Fruit fly (Drosophila melanogaster) whole organism, embryonic: ENCODE results near the gene CBP.

Experiments used
- B-H1 ChIP-seq: fragments of 200-800 bp; sonication (Bioruptor generic); IDR thresholded peaks from 3 replicates; pipeline ENCODE4 v1.3.6; 2022; ENCODE audit warnings: missing biosample characterization, missing genetic modification characterization
- B-H2 ChIP-seq: fragments of 200-800 bp; sonication (Bioruptor generic); optimal IDR thresholded peaks from 2 replicates; lab custom pipeline; 2018; ENCODE audit warnings: missing biosample characterization, mild to moderate bottlenecking, missing genetic modification characterization
- CG12942 ChIP-seq: fragments of 200-800 bp; sonication (Bioruptor generic); optimal IDR thresholded peaks from 3 replicates; lab custom pipeline; 2016; ENCODE audit warnings: missing biosample characterization, missing genetic modification characterization
- CG15601 ChIP-seq: fragments of 200-800 bp; sonication (Bioruptor generic); optimal IDR thresholded peaks from 3 replicates; lab custom pipeline; 2019; ENCODE audit warnings: missing biosample characterization, mild to moderate bottlenecking, missing genetic modification characterization, moderate library complexity
- CG1603 ChIP-seq: fragments of 200-800 bp; sonication (Bioruptor generic); optimal IDR thresholded peaks from 2 replicates; lab custom pipeline; 2019; ENCODE audit warnings: missing biosample characterization, mild to moderate bottlenecking, missing genetic modification characterization, moderate library complexity
- CG1647 ChIP-seq: fragments of 200-800 bp; sonication (Bioruptor generic); optimal IDR thresholded peaks from 3 replicates; lab custom pipeline; 2016; ENCODE audit warnings: missing biosample characterization, missing genetic modification characterization
- CG2199 ChIP-seq: fragments of 200-800 bp; sonication (Bioruptor generic); IDR thresholded peaks from 3 replicates; pipeline ENCODE4 v1.3.6; 2022; ENCODE audit warnings: missing biosample characterization, missing genetic modification characterization
- CG2202 ChIP-seq: fragments of 200-800 bp; sonication (Bioruptor generic); optimal IDR thresholded peaks from 2 replicates; lab custom pipeline; 2018; ENCODE audit warnings: missing biosample characterization, mild to moderate bottlenecking, missing genetic modification characterization
- CG33557 ChIP-seq: fragments of 200-800 bp; sonication (Bioruptor generic); optimal IDR thresholded peaks from 2 replicates; lab custom pipeline; 2019; ENCODE audit warnings: missing biosample characterization, mild to moderate bottlenecking, missing genetic modification characterization, moderate library complexity
- CG42726 ChIP-seq: fragments of 200-800 bp; sonication (Bioruptor generic); IDR thresholded peaks from 2 replicates; pipeline ENCODE4 v1.3.6; 2022; ENCODE audit warnings: missing biosample characterization, missing genetic modification characterization; ENCODE audit not compliant: partially characterized antibody
- CG4707 ChIP-seq: fragments of 200-800 bp; sonication (Bioruptor generic); optimal IDR thresholded peaks from 2 replicates; lab custom pipeline; 2018; ENCODE audit warnings: missing biosample characterization, mild to moderate bottlenecking, missing genetic modification characterization, moderate library complexity
- CG7271 ChIP-seq: fragments of 200-800 bp; sonication (Bioruptor generic); optimal IDR thresholded peaks from 2 replicates; lab custom pipeline; 2018; ENCODE audit warnings: missing biosample characterization, mild to moderate bottlenecking, missing genetic modification characterization, moderate library complexity
- CG7556 ChIP-seq: fragments of 200-800 bp; sonication (Bioruptor generic); optimal IDR thresholded peaks from 2 replicates; lab custom pipeline; 2017; ENCODE audit warnings: missing biosample characterization, mild to moderate bottlenecking, missing genetic modification characterization
- CG8388 ChIP-seq: fragments of 200-800 bp; sonication (Bioruptor generic); optimal IDR thresholded peaks from 2 replicates; lab custom pipeline; 2019; ENCODE audit warnings: missing biosample characterization, mild to moderate bottlenecking, missing genetic modification characterization, moderate library complexity
- Deaf1 ChIP-seq: fragments of 200-800 bp; optimal IDR thresholded peaks from 3 replicates; lab custom pipeline; 2019; ENCODE audit warnings: missing biosample characterization, mild to moderate bottlenecking, missing genetic modification characterization, moderate library complexity
- Ets65A ChIP-seq: fragments of 200-800 bp; sonication (Bioruptor generic); peaks from one replicate; lab custom pipeline; 2016; ENCODE audit warnings: missing biosample characterization, missing genetic modification characterization
- H15 ChIP-seq: fragments of 200-800 bp; sonication (Bioruptor generic); IDR thresholded peaks from 3 replicates; pipeline ENCODE4 v1.3.6; 2022; ENCODE audit warnings: missing biosample characterization, missing genetic modification characterization
- Mes4 ChIP-seq: fragments of 200-800 bp; sonication (Bioruptor generic); optimal IDR thresholded peaks from 2 replicates; lab custom pipeline; 2016; ENCODE audit warnings: missing biosample characterization, missing genetic modification characterization
- NFAT ChIP-seq: fragments of 200-800 bp; sonication (Bioruptor generic); IDR thresholded peaks from 2 replicates; pipeline ENCODE4 v1.3.6; 2022; ENCODE audit warnings: missing biosample characterization, missing genetic modification characterization
- Sox100B ChIP-seq: fragments of 200-800 bp; sonication (Bioruptor generic); optimal IDR thresholded peaks from 3 replicates; lab custom pipeline; 2018; ENCODE audit warnings: missing biosample characterization, mild to moderate bottlenecking, missing genetic modification characterization
- Vsx1 ChIP-seq: fragments of 200-800 bp; sonication (Bioruptor generic); optimal IDR thresholded peaks from 2 replicates; lab custom pipeline; 2017; ENCODE audit warnings: missing biosample characterization, mild to moderate bottlenecking, missing genetic modification characterization, missing genetic modification reagents
- Xrp1 ChIP-seq: fragments of 200-800 bp; sonication (Bioruptor generic); IDR thresholded peaks from 2 replicates; pipeline ENCODE4 v1.3.6; 2022; ENCODE audit warnings: missing biosample characterization, missing genetic modification characterization
- disco-r ChIP-seq: fragments of 200-800 bp; sonication (Bioruptor generic); optimal IDR thresholded peaks from 2 replicates; lab custom pipeline; 2016; ENCODE audit warnings: missing biosample characterization, missing genetic modification characterization
- dmrt11E ChIP-seq: fragments of 200-800 bp; sonication (Bioruptor generic); optimal IDR thresholded peaks from 3 replicates; lab custom pipeline; 2018; ENCODE audit warnings: missing biosample characterization, mild to moderate bottlenecking, missing genetic modification characterization, moderate library complexity
- eyg ChIP-seq: fragments of 200-800 bp; sonication (Bioruptor generic); optimal IDR thresholded peaks from 3 replicates; lab custom pipeline; 2016; ENCODE audit warnings: missing biosample characterization, missing genetic modification characterization
- hb ChIP-seq: fragments of 200-800 bp; sonication (Bioruptor generic); IDR thresholded peaks from 3 replicates; pipeline ENCODE4 v1.3.6; 2022; ENCODE audit warnings: missing biosample characterization, missing genetic modification characterization; ENCODE audit not compliant: partially characterized antibody
- her ChIP-seq: fragments of 200-800 bp; sonication (Bioruptor generic); optimal IDR thresholded peaks from 2 replicates; lab custom pipeline; 2016; ENCODE audit warnings: missing biosample characterization, missing genetic modification characterization
- jumu ChIP-seq: fragments of 200-800 bp; sonication (Bioruptor generic); optimal IDR thresholded peaks from 3 replicates; lab custom pipeline; 2016; ENCODE audit warnings: missing biosample characterization, missing genetic modification characterization
- prd ChIP-seq, 3 experiments: fragments of >200 bp in 2 of 3; fragments of 200-800 bp in 1 of 3; sonication (Bioruptor generic) in 1 of 3; optimal IDR thresholded peaks in 2 of 3; IDR thresholded peaks in 1 of 3; 2 replicates in 2 of 3; 3 replicates in 1 of 3; pipeline versions ENCODE4 v1.3.6 to Lab custom; 2017 to 2022; ENCODE audit warnings: missing biosample characterization in 1 of 3, missing genetic modification characterization in 1 of 3
- rib ChIP-seq: fragments of 200-800 bp; sonication (Bioruptor generic); IDR thresholded peaks from 2 replicates; pipeline ENCODE4 v1.3.6; 2022; ENCODE audit warnings: missing biosample characterization, missing genetic modification characterization
- sens ChIP-seq: fragments of 200-800 bp; sonication (Bioruptor generic); peaks from one replicate; lab custom pipeline; 2016; ENCODE audit warnings: missing biosample characterization, missing genetic modification characterization
- slou ChIP-seq: fragments of 200-800 bp; sonication (Bioruptor generic); optimal IDR thresholded peaks from 3 replicates; lab custom pipeline; 2016; ENCODE audit warnings: missing biosample characterization, missing genetic modification characterization
- zfh2 ChIP-seq: fragments of 200-800 bp; sonication (Bioruptor generic); optimal IDR thresholded peaks from 2 replicates; lab custom pipeline; 2016; ENCODE audit warnings: missing biosample characterization, missing genetic modification characterization

The CBP gene

DNA sequence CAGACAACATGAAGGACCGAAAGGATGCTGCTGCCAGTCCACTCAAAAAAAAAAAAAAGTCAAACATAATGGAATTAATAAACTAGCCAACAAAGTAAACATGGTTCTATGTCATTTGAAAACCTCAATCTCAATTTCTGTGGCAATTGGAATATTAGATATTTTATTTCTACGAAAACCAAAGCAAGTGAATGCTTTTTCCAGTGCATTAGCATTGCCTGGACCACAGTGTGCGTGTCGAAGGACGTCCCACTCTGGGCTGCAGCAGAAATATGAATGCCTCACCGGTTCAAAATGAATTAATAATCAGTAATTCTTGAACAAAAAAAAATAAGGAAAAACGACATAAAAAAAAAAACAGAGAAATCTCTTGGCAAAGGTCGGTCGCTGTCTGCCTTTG lies 35.3 kb downstream of the CBP start:
- TF ChIP-seq Ets65A (GFP tag; lab: Kevin White, UChicago) (peak; percentile 30), hb (GFP tag; lab: Robert Waterston, UW) (no peak), Vsx1 (GFP tag; lab: Kevin White, UChicago) (no peak), eyg (GFP tag; lab: Kevin White, UChicago) (no peak), sens (GFP tag; lab: Kevin White, UChicago) (peak; percentile 51), B-H2 (GFP tag; lab: Kevin White, UChicago) (no peak), Mes4 (no peak)

DNA sequence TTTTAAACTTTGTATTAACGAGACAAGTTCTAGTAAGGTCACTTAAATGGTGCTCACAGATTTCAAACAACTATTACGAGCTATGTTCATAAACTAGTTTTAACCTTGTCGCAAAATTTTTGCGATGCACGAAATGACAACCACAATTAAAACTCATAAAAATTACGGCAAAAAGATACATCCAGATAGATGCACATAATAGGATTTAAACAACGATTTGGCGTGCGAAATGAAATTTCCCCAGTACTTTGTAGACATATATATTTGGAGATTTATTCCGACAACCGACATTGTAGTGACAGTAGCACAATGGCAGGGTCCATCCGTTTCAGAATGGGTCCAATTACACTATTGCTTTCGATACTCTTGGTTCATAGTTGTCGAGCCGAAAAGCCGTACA lies 40.7 kb downstream of the CBP start, which contains the start of gene CheA7a:
Gene CheA7a (plus strand): TSS at position 301 of the 400 bp plus-strand sequence.
- TF ChIP-seq disco-r (GFP tag; lab: Kevin White, UChicago) (no peak), Ets65A (GFP tag; lab: Kevin White, UChicago) (peak; percentile 77), CG2202 (tag; lab: Kevin White, UChicago) (no peak)

DNA sequence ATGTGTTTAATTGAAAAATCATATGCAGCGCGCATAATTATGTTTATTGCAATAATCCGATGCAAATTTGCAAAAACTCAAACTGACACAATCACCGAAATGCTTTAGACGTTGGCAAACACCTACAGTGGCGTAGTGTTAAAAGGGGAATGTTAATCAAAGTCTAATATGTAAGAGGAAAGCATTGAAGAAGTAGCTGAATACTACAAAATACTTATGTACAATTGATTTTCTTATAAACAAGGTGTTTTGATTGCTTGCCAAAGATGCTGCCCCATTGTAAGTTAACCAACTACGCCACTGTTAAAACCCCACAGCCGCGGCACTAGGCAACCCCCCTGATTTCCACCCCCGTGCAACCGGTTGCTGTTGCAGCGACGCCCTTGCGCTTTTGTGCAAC lies 42.4 kb downstream of the CBP start:
- no peak for TF ChIP-seq CG4707 (GFP tag; lab: Kevin White, UChicago)
- peak; percentile 14 for TF ChIP-seq dmrt11E (tag; lab: Kevin White, UChicago)
- TF ChIP-seq CG1603 (tag; lab: Kevin White, UChicago) = peak; percentile 14
- TF ChIP-seq prd (optimal IDR thresholded peaks at IDR 0.05; lab: Kevin White, UChicago) = no peak
- TF ChIP-seq prd (GFP tag; IDR thresholded peaks at IDR 0.05; lab: Robert Waterston, UW) = 0 out of 3 replicates have a peak, but pooled peaks have one; percentile 12
- no peak for TF ChIP-seq CG7556
- no peak for TF ChIP-seq rib (GFP tag; lab: Robert Waterston, UW)
- TF ChIP-seq sens (GFP tag; lab: Kevin White, UChicago) = peak; percentile 43
- TF ChIP-seq her (GFP tag; lab: Kevin White, UChicago) = no peak
- TF ChIP-seq slou (GFP tag; lab: Kevin White, UChicago) = no peak
- no peak for TF ChIP-seq CG2202 (tag; lab: Kevin White, UChicago)

DNA sequence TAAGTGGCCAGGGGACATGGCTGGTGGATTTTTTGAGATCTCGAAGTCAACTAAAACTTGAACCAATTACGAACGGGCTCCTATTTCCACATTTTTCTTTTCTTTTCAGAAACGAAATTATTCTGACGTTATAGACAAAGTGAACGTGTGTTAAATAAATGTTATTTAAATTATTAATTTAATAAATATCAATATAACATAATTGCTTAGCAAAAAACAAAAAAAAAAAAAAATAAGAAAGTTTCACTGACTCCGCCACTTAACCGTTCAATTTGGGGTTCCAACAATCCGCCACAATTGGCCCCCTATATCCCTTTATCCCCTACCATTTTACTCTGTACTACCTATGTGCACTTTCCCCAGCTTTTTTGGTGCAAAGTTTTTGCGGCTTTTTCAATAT lies 45.7 kb downstream of the CBP start, which contains the start of gene CG42781:
Gene CG42781 (minus strand): TSS at position 101 of the 400 bp plus-strand sequence.
- no peak for TF ChIP-seq NFAT (GFP tag; lab: Robert Waterston, UW)
- no peak for TF ChIP-seq Sox100B
- TF ChIP-seq zfh2 (GFP tag; lab: Kevin White, UChicago) = no peak
- no peak for TF ChIP-seq Xrp1
- TF ChIP-seq jumu (GFP tag; lab: Kevin White, UChicago) = no peak
- no peak for TF ChIP-seq CG12942
- TF ChIP-seq CG33557 (GFP tag; lab: Kevin White, UChicago) = no peak
- TF ChIP-seq H15 = no peak
- no peak for TF ChIP-seq CG2199 (GFP tag; lab: Robert Waterston, UW)
- TF ChIP-seq CG42726 = no peak
- TF ChIP-seq B-H1 (GFP tag; lab: Robert Waterston, UW) = no peak
- TF ChIP-seq CG15601 (tag; lab: Kevin White, UChicago) = no peak
- no peak for TF ChIP-seq Deaf1
- no peak for TF ChIP-seq CG7271 (tag; lab: Kevin White, UChicago)
- no peak for TF ChIP-seq CG1647 (GFP tag; lab: Kevin White, UChicago)
- TF ChIP-seq CG8388 (GFP tag; lab: Kevin White, UChicago) = no peak
